Fruit fly (Drosophila melanogaster) whole organism, wandering third instar larva: ENCODE measurements around the gene Hs2st.

Experiments
- CG32264 ChIP-seq: fragments of 200-800 bp; sonication (Bioruptor generic); optimal IDR thresholded peaks from 2 replicates; lab custom pipeline; 2016; ENCODE audit warnings: missing biosample characterization, missing genetic modification characterization
- CrebA ChIP-seq: fragments of 200-800 bp; sonication (Bioruptor generic); optimal IDR thresholded peaks from 2 replicates; lab custom pipeline; 2016; ENCODE audit warnings: missing biosample characterization, mild to moderate bottlenecking, missing genetic modification characterization, borderline replicate concordance
- Dif ChIP-seq: fragments of 200-275, 200-300 bp; sonication (Bioruptor generic); optimal IDR thresholded peaks from 2 replicates; lab custom pipeline; 2018; ENCODE audit warnings: missing biosample characterization, missing genetic modification characterization; ENCODE audit not compliant: partially characterized antibody
- GATAd ChIP-seq: sonication (Bioruptor generic); optimal IDR thresholded peaks from 2 replicates; lab custom pipeline; 2016; ENCODE audit warnings: missing biosample characterization, missing genetic modification characterization
- HLH106 ChIP-seq: fragments of 200-800 bp; optimal IDR thresholded peaks from 3 replicates; lab custom pipeline; 2019; ENCODE audit warnings: missing biosample characterization, mild to moderate bottlenecking, missing genetic modification characterization, moderate library complexity
- Hnf4 ChIP-seq: fragments of 200-800 bp; sonication (Bioruptor generic); optimal IDR thresholded peaks from 2 replicates; lab custom pipeline; 2016; ENCODE audit warnings: missing biosample characterization, mild to moderate bottlenecking, missing genetic modification characterization
- Hr78 ChIP-seq: fragments of >200 bp; optimal IDR thresholded peaks from 2 replicates; lab custom pipeline; 2017; ENCODE audit warnings: missing biosample characterization, missing genetic modification characterization
- Hr83 ChIP-seq: fragments of 200-300 bp; sonication (Bioruptor generic); optimal IDR thresholded peaks from 2 replicates; lab custom pipeline; 2016; ENCODE audit warnings: missing biosample characterization, mild to moderate bottlenecking, missing genetic modification characterization, moderate library complexity; ENCODE audit not compliant: poor library complexity, severe bottlenecking
- Jra ChIP-seq: sonication (Bioruptor generic); optimal IDR thresholded peaks from 2 replicates; lab custom pipeline; 2016; ENCODE audit warnings: missing biosample characterization, missing genetic modification characterization
- Mio ChIP-seq: sonication (Bioruptor generic); optimal IDR thresholded peaks from 2 replicates; lab custom pipeline; 2016; ENCODE audit warnings: missing biosample characterization, missing genetic modification characterization
- Myc ChIP-seq: fragments of >200 bp; optimal IDR thresholded peaks from 2 replicates; lab custom pipeline; 2017
- N ChIP-seq: fragments of >200 bp; optimal IDR thresholded peaks from 2 replicates; lab custom pipeline; 2018; ENCODE audit warnings: missing biosample characterization, missing external identifiers, missing genetic modification characterization
- OdsH ChIP-seq: fragments of 200-800 bp; sonication (Bioruptor generic); optimal IDR thresholded peaks from 2 replicates; lab custom pipeline; 2016; ENCODE audit warnings: missing biosample characterization, mild to moderate bottlenecking, missing genetic modification characterization
- Sp1 ChIP-seq: fragments of 200-800 bp; sonication (Bioruptor generic); optimal IDR thresholded peaks from 3 replicates; lab custom pipeline; 2019; ENCODE audit warnings: missing biosample characterization, mild to moderate bottlenecking, missing genetic modification characterization, moderate library complexity
- Vsx2 ChIP-seq: fragments of 200-300, 225-300 bp; sonication (Bioruptor generic); optimal IDR thresholded peaks from 2 replicates; lab custom pipeline; 2018; ENCODE audit warnings: missing biosample characterization, missing genetic modification characterization; ENCODE audit not compliant: partially characterized antibody
- br ChIP-seq: fragments of 200-800 bp; sonication (Bioruptor generic); optimal IDR thresholded peaks from 2 replicates; lab custom pipeline; 2016; ENCODE audit warnings: missing biosample characterization, missing genetic modification characterization
- brk ChIP-seq: fragments of 200-800 bp; sonication (Bioruptor generic); optimal IDR thresholded peaks from 2 replicates; lab custom pipeline; 2016; ENCODE audit warnings: missing biosample characterization, mild to moderate bottlenecking, missing genetic modification characterization
- dl ChIP-seq, 2 experiments: fragments of 175-275, 200-275 bp in 1 of 2; fragments of 200-275 bp in 1 of 2; sonication (Bioruptor generic); optimal IDR thresholded peaks; lab custom pipeline; 2018; ENCODE audit warnings: mild to moderate bottlenecking in 2 of 2, missing biosample characterization in 2 of 2, missing genetic modification characterization in 2 of 2, moderate library complexity in 2 of 2; ENCODE audit not compliant: partially characterized antibody in 2 of 2, insufficient read depth in 1 of 2
- dmrt93B ChIP-seq: fragments of 200-800 bp; sonication (Bioruptor generic); optimal IDR thresholded peaks from 2 replicates; lab custom pipeline; 2018; ENCODE audit warnings: missing biosample characterization, mild to moderate bottlenecking, missing genetic modification characterization
- dsf ChIP-seq: sonication (Bioruptor generic); optimal IDR thresholded peaks from 2 replicates; lab custom pipeline; 2016; ENCODE audit warnings: missing biosample characterization, missing genetic modification characterization, borderline replicate concordance
- ey ChIP-seq: fragments of 200-800 bp; sonication (Bioruptor generic); optimal IDR thresholded peaks from 2 replicates; lab custom pipeline; 2016; ENCODE audit warnings: missing biosample characterization, missing genetic modification characterization
- foxo ChIP-seq, 2 experiments: fragments of 200-800 bp; sonication (Bioruptor generic); optimal IDR thresholded peaks; 2 replicates in 1 of 2; 3 replicates in 1 of 2; lab custom pipeline; 2016 to 2017; ENCODE audit warnings: missing biosample characterization in 2 of 2, missing genetic modification characterization in 2 of 2
- fru ChIP-seq: fragments of 200-800 bp; sonication (Bioruptor generic); optimal IDR thresholded peaks from 3 replicates; lab custom pipeline; 2016; ENCODE audit warnings: missing biosample characterization, mild to moderate bottlenecking, missing genetic modification characterization
- h ChIP-seq: fragments of 200-800 bp; sonication (Bioruptor generic); optimal IDR thresholded peaks from 3 replicates; lab custom pipeline; 2016; ENCODE audit warnings: missing biosample characterization, mild to moderate bottlenecking, missing genetic modification characterization
- jim ChIP-seq: fragments of 175-275, 200-325 bp; sonication (Bioruptor generic); optimal IDR thresholded peaks from 2 replicates; lab custom pipeline; 2016; ENCODE audit warnings: missing biosample characterization, mild to moderate bottlenecking, missing genetic modification characterization
- lola ChIP-seq: fragments of >200 bp; optimal IDR thresholded peaks from 2 replicates; lab custom pipeline; 2017; ENCODE audit warnings: missing biosample characterization, missing genetic modification characterization
- pan ChIP-seq: fragments of >200 bp; optimal IDR thresholded peaks from 2 replicates; lab custom pipeline; 2017
- psq ChIP-seq: fragments of 200-800 bp; sonication (Bioruptor generic); optimal IDR thresholded peaks from 3 replicates; lab custom pipeline; 2017; ENCODE audit warnings: missing biosample characterization, mild to moderate bottlenecking, missing genetic modification characterization, moderate library complexity
- rgr ChIP-seq: fragments of 200-800 bp; sonication (Bioruptor generic); optimal IDR thresholded peaks from 3 replicates; lab custom pipeline; 2016; ENCODE audit warnings: missing biosample characterization, mild to moderate bottlenecking, missing genetic modification characterization
- sage ChIP-seq: fragments of 200-800 bp; sonication (Bioruptor generic); optimal IDR thresholded peaks from 2 replicates; lab custom pipeline; 2016; ENCODE audit warnings: missing biosample characterization, mild to moderate bottlenecking, missing genetic modification characterization
- sv ChIP-seq: fragments of 200-800 bp; sonication (Bioruptor generic); optimal IDR thresholded peaks from 3 replicates; lab custom pipeline; 2016; ENCODE audit warnings: missing biosample characterization, missing genetic modification characterization
- tai ChIP-seq: sonication (Bioruptor generic); optimal IDR thresholded peaks from 2 replicates; lab custom pipeline; 2016; ENCODE audit warnings: missing biosample characterization, missing genetic modification characterization
- usp ChIP-seq: fragments of >200 bp; optimal IDR thresholded peaks from 2 replicates; lab custom pipeline; 2017; ENCODE audit warnings: missing biosample characterization, missing genetic modification characterization
- woc ChIP-seq: sonication (Bioruptor generic); optimal IDR thresholded peaks from 2 replicates; lab custom pipeline; 2016; ENCODE audit warnings: missing biosample characterization, mild to moderate bottlenecking, missing genetic modification characterization

Gene Hs2st

dm6 chr2L:19440285-19440684 is 4.3 kb downstream of the Hs2st start:
- TF ChIP-seq HLH106 (tag; lab: Kevin White, UChicago) (no peak), sage (GFP tag; lab: Kevin White, UChicago) (no peak), br (GFP tag; lab: Kevin White, UChicago) (no peak), Jra (GFP tag; lab: Kevin White, UChicago) (no peak), psq (no peak), sv (GFP tag; lab: Kevin White, UChicago) (no peak), dmrt93B (GFP tag; lab: Kevin White, UChicago) (no peak), jim (no peak), brk (GFP tag; lab: Kevin White, UChicago) (no peak), N (GFP tag; lab: Kevin White, UChicago) (no peak), usp (no peak), Myc (lab: Kevin White, UChicago) (no peak), lola (GFP tag; lab: Kevin White, UChicago) (no peak), dl (GFP tag; optimal IDR thresholded peaks at IDR 0.05; lab: Kevin White, UChicago; ENCODE audit: insufficient read depth in 1 of 2, partially characterized antibody in 2 of 2) (no peak), Mio (GFP tag; lab: Kevin White, UChicago) (no peak), tai (GFP tag; lab: Kevin White, UChicago) (no peak), woc (GFP tag; lab: Kevin White, UChicago) (no peak)

DNA sequence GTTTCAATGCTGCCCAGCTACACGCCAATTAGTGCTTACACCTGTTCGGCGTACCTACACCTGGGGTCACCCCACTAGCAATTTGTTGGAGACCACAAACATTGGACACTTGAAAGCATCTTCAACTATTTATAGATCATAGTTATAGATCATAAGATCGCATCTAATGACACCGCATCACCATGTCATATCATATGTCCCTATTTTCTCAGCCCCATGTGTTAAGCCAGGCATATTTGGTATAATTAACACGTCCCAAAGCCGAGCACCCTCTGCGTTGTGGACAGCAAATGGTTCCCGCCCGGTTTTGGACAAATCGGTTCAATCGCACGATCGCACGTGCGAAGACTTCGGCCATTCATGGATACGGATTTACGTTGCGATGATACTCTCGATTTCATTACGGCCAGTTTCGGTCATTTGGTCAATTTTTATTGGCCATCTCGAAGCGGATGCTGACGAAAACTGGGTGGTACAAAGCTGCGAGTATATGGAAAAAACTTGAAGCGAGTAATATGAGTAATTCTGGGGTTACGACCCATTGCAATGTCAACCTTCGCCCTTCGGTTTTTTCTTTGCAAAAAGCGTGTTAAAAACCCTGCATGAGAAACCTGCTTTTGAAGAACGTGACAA is 4.8 kb downstream of the Hs2st start:
- TF ChIP-seq Hnf4 (GFP tag; lab: Kevin White, UChicago): peak; percentile 2
- no peak for TF ChIP-seq jim
- TF ChIP-seq GATAd (GFP tag; lab: Kevin White, UChicago): peak; percentile 71
- TF ChIP-seq psq: peak; percentile 44
- no peak for TF ChIP-seq tai (GFP tag; lab: Kevin White, UChicago)
- TF ChIP-seq OdsH (GFP tag; lab: Kevin White, UChicago): peak; percentile 74
- TF ChIP-seq N (GFP tag; lab: Kevin White, UChicago): no peak
- TF ChIP-seq HLH106 (tag; lab: Kevin White, UChicago): peak; percentile 56
- TF ChIP-seq h (GFP tag; lab: Kevin White, UChicago): peak; percentile 67
- TF ChIP-seq Sp1 (GFP tag; lab: Kevin White, UChicago): peak; percentile 35
- peak; percentile 83 for TF ChIP-seq ey
- TF ChIP-seq sv (GFP tag; lab: Kevin White, UChicago): peak; percentile 80
- peak; percentile 7 for TF ChIP-seq fru
- TF ChIP-seq foxo (GFP tag; optimal IDR thresholded peaks at IDR 0.05; lab: Kevin White, UChicago): peak in 1 of 2 experiments; percentile 43
- TF ChIP-seq Hr83 (GFP tag; lab: Kevin White, UChicago): no peak
- TF ChIP-seq br (GFP tag; lab: Kevin White, UChicago): no peak
- TF ChIP-seq Hr78 (GFP tag; lab: Kevin White, UChicago): no peak
- TF ChIP-seq rgr: peak; percentile 84

DNA sequence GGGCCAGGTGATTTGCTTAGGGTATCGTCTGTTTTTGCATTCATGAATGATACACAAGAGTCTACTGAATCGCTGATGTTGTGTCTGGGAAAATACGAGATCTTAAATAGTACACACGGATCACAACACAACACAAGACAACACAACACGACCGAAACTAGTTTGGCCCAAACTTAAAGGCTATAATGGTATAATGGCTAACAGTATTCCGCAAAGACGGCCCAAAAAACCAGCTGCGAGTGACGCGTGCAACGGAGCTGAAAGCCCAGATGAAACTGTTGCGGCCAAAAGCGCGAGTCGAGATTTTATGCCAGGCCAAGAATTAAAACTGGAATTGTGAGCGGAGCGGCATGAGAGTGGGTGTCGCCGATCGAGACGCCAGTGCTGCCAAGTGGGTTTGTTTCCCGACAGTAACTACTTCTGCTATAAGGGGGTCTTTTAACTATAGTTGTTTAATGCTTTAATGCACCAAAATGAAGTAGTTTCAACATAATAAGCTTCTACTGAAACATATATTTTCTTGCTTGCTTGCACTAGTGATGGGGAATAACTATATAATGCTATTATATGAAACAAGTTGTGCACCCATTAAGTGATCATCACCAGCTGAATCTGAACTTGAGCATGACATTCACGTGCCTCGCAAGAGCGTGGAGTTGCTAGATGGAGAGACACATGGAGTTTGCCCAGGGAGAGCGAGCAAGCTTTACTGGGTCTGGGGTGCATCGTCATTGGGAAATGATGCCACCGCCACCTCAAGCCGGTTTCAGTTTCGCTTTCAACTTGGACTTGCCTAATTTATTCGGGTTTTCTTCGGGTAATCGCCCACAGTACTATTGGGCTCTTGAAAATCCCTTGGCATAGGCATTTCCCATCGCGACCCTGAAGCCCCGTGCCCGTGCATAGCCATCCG is 5.6 kb downstream of the Hs2st start:
- no peak for TF ChIP-seq Hr78 (GFP tag; lab: Kevin White, UChicago)
- TF ChIP-seq usp: no peak
- TF ChIP-seq dsf (GFP tag; lab: Kevin White, UChicago): no peak
- peak; percentile 37 for TF ChIP-seq Sp1 (GFP tag; lab: Kevin White, UChicago)
- TF ChIP-seq rgr: peak; percentile 2
- peak in 1 of 2 experiments; percentile 32 for TF ChIP-seq foxo (GFP tag; optimal IDR thresholded peaks at IDR 0.05; lab: Kevin White, UChicago)
- TF ChIP-seq Vsx2 (GFP tag; lab: Kevin White, UChicago): peak; percentile 5
- TF ChIP-seq tai (GFP tag; lab: Kevin White, UChicago): no peak
- TF ChIP-seq br (GFP tag; lab: Kevin White, UChicago): peak; percentile 37
- peak in 1 of 2 experiments; percentile 30 for TF ChIP-seq dl (GFP tag; optimal IDR thresholded peaks at IDR 0.05; lab: Kevin White, UChicago; ENCODE audit: insufficient read depth in 1 of 2, partially characterized antibody in 2 of 2)
- no peak for TF ChIP-seq pan (lab: Kevin White, UChicago)
- TF ChIP-seq jim: no peak
- TF ChIP-seq Dif (GFP tag; lab: Kevin White, UChicago): peak; percentile 40
- no peak for TF ChIP-seq brk (GFP tag; lab: Kevin White, UChicago)
- peak; percentile 43 for TF ChIP-seq fru
- TF ChIP-seq GATAd (GFP tag; lab: Kevin White, UChicago): no peak
- TF ChIP-seq Myc (lab: Kevin White, UChicago): peak; percentile 86
- peak; percentile 80 for TF ChIP-seq woc (GFP tag; lab: Kevin White, UChicago)
- TF ChIP-seq CrebA (GFP tag; lab: Kevin White, UChicago): no peak
- no peak for TF ChIP-seq CG32264 (GFP tag; lab: Kevin White, UChicago)
- TF ChIP-seq h (GFP tag; lab: Kevin White, UChicago): peak; percentile 21
- TF ChIP-seq sage (GFP tag; lab: Kevin White, UChicago): no peak
- TF ChIP-seq dmrt93B (GFP tag; lab: Kevin White, UChicago): no peak
- TF ChIP-seq HLH106 (tag; lab: Kevin White, UChicago): peak; percentile 44
- TF ChIP-seq psq: no peak
